Fruit fly (Drosophila melanogaster) Kc167 (cell line): Measurements from ENCODE around the gene CG11267.

Source experiments
- Myc ChIP-seq: fragments of >200 bp; optimal IDR thresholded peaks from 2 replicates; lab custom pipeline; 2017; ENCODE audit warnings: missing external identifiers
- h ChIP-seq: fragments of >200 bp; optimal IDR thresholded peaks from 3 replicates; lab custom pipeline; 2018; ENCODE audit warnings: missing external identifiers
- ttk ChIP-seq: sonication (Bioruptor generic); optimal IDR thresholded peaks from 2 replicates; lab custom pipeline; 2017; ENCODE audit warnings: missing external identifiers

DNA sequence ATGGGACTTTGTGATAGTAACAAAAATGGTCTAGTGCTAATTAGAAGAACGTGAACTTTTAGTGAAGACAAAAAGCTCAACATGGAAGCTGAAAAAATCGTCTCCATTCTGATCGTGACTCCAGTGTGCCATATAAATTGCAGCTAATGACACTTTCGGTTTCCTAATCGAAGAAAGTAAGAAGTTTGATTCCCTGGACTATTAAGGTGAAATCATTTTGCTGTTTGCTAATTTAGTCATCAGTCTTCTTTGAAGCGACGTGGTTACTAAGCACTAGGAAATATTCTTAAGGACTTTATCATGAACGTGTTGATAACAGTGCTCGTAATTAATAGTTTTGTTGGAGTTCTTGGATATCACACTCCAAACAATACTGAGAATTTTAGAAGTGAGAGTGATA is 46.9 kb downstream of the CG11267 start, which contains the start of gene CG34429:
- TF ChIP-seq h (no peak), Myc (lab: Kevin White, UChicago) (no peak), ttk (lab: Kevin White, UChicago) (no peak)
